Worm (Caenorhabditis elegans) whole organism, L2 larva: ENCODE data around the gene R05G6.1.

Experiments used
- C34F6.9 ChIP-seq: fragments of 150-350 bp; optimal IDR thresholded peaks from 2 replicates; lab custom pipeline; 2014; ENCODE audit warnings: missing biosample characterization, missing genetic modification characterization
- F13H6.1 ChIP-seq: sonication (generic microtip); optimal IDR thresholded peaks from 2 replicates; lab custom pipeline; 2016; ENCODE audit warnings: missing genetic modification characterization, missing compliant biosample characterization
- R02D3.7 ChIP-seq: fragments of 150-350 bp; optimal IDR thresholded peaks from 2 replicates; lab custom pipeline; 2014; ENCODE audit warnings: missing biosample characterization, missing genetic modification characterization
- Y55F3AM.14 ChIP-seq: fragments of 200-800 bp; sonication (Bioruptor generic); optimal IDR thresholded peaks from 2 replicates; lab custom pipeline; 2018; ENCODE audit warnings: mild to moderate bottlenecking, missing genetic modification characterization, missing compliant biosample characterization
- ZK546.5 ChIP-seq: sonication (generic microtip); optimal IDR thresholded peaks from 2 replicates; lab custom pipeline; 2017; ENCODE audit warnings: missing biosample characterization, missing genetic modification characterization
- alr-1 ChIP-seq: fragments of 150-350 bp; optimal IDR thresholded peaks from 2 replicates; lab custom pipeline; 2014; ENCODE audit warnings: missing biosample characterization, missing genetic modification characterization
- aly-2 ChIP-seq: fragments of 150-350 bp; optimal IDR thresholded peaks from 2 replicates; lab custom pipeline; 2014; ENCODE audit warnings: missing biosample characterization, missing genetic modification characterization
- ama-1 ChIP-seq: fragments of 150-350 bp; optimal IDR thresholded peaks from 2 replicates; lab custom pipeline; 2018; ENCODE audit warnings: inconsistent platforms
- ceh-16 ChIP-seq: fragments of 150-350 bp; optimal IDR thresholded peaks from 2 replicates; lab custom pipeline; 2014; ENCODE audit warnings: missing biosample characterization, missing genetic modification characterization
- ceh-82 ChIP-seq: fragments of 150-350 bp; optimal IDR thresholded peaks from 2 replicates; lab custom pipeline; 2014; ENCODE audit warnings: missing biosample characterization, missing genetic modification characterization
- crh-2 ChIP-seq: sonication (generic microtip); optimal IDR thresholded peaks from 2 replicates; lab custom pipeline; 2017; ENCODE audit warnings: missing biosample characterization, missing genetic modification characterization
- fos-1 ChIP-seq: fragments of 150-350 bp; optimal IDR thresholded peaks from 2 replicates; lab custom pipeline; 2014; ENCODE audit warnings: missing biosample characterization, missing genetic modification characterization
- gmeb-1 ChIP-seq: fragments of 150-350 bp; optimal IDR thresholded peaks from 2 replicates; lab custom pipeline; 2014; ENCODE audit warnings: missing biosample characterization, missing genetic modification characterization
- lin-11 ChIP-seq: fragments of 150-350 bp; sonication (generic microtip); optimal IDR thresholded peaks from 2 replicates; lab custom pipeline; 2014; ENCODE audit warnings: missing biosample characterization, missing genetic modification characterization, inconsistent platforms, mixed read lengths
- lin-13 ChIP-seq: fragments of 150-350 bp; optimal IDR thresholded peaks from 2 replicates; lab custom pipeline; 2014; ENCODE audit warnings: missing biosample characterization, missing genetic modification reagents, missing genetic modification characterization
- lsy-2 ChIP-seq, 2 experiments: fragments of 150-350 bp in 1 of 2; sonication (generic microtip) in 1 of 2; optimal IDR thresholded peaks; 2 replicates each; lab custom pipeline; 2014 to 2017; ENCODE audit warnings: missing biosample characterization in 2 of 2, missing genetic modification characterization in 2 of 2
- mbf-1 ChIP-seq: sonication (generic microtip); optimal IDR thresholded peaks from 2 replicates; lab custom pipeline; 2017; ENCODE audit warnings: missing biosample characterization, missing genetic modification characterization
- mdl-1 ChIP-seq, 2 experiments: fragments of 150-350 bp in 1 of 2; sonication (generic microtip) in 1 of 2; optimal IDR thresholded peaks; 2 replicates each; lab custom pipeline; 2017; ENCODE audit warnings: missing biosample characterization in 2 of 2, missing genetic modification characterization in 2 of 2
- nhr-10 ChIP-seq: sonication (generic microtip); optimal IDR thresholded peaks from 2 replicates; lab custom pipeline; 2017; ENCODE audit warnings: missing biosample characterization, missing genetic modification characterization
- nhr-11 ChIP-seq: fragments of 150-350 bp; optimal IDR thresholded peaks from 2 replicates; lab custom pipeline; 2014; ENCODE audit warnings: missing biosample characterization, missing genetic modification characterization
- nhr-12 ChIP-seq: fragments of 150-350 bp; optimal IDR thresholded peaks from 2 replicates; lab custom pipeline; 2014; ENCODE audit warnings: missing biosample characterization, missing genetic modification characterization
- nhr-129 ChIP-seq: fragments of 150-350 bp; optimal IDR thresholded peaks from 2 replicates; lab custom pipeline; 2014; ENCODE audit warnings: missing biosample characterization, missing genetic modification characterization
- nhr-21 ChIP-seq: fragments of 150-350 bp; optimal IDR thresholded peaks from 2 replicates; lab custom pipeline; 2014; ENCODE audit warnings: missing biosample characterization, missing genetic modification characterization
- nhr-25 ChIP-seq: fragments of 150-350 bp; sonication (generic microtip); optimal IDR thresholded peaks from 3 replicates; lab custom pipeline; 2014; ENCODE audit warnings: missing biosample characterization, missing genetic modification characterization
- nhr-6 ChIP-seq: fragments of 150-350 bp; optimal IDR thresholded peaks from 2 replicates; lab custom pipeline; 2014; ENCODE audit warnings: missing biosample characterization, missing genetic modification characterization
- nhr-77 ChIP-seq: fragments of 150-350 bp; optimal IDR thresholded peaks from 2 replicates; lab custom pipeline; 2014; ENCODE audit warnings: missing biosample characterization, missing genetic modification characterization
- sem-4 ChIP-seq: fragments of 150-350 bp; optimal IDR thresholded peaks from 2 replicates; lab custom pipeline; 2014; ENCODE audit warnings: missing biosample characterization, missing genetic modification reagents, missing genetic modification characterization
- sma-3 ChIP-seq: sonication (generic microtip); optimal IDR thresholded peaks from 2 replicates; lab custom pipeline; 2016; ENCODE audit warnings: missing genetic modification reagents, missing genetic modification characterization, missing compliant biosample characterization
- sma-9 ChIP-seq, 2 experiments: fragments of 150-350 bp in 1 of 2; sonication (generic microtip) in 1 of 2; optimal IDR thresholded peaks; 2 replicates each; lab custom pipeline; 2014 to 2016; ENCODE audit warnings: missing genetic modification characterization in 2 of 2, mild to moderate bottlenecking in 1 of 2, missing biosample characterization in 1 of 2, missing compliant biosample characterization in 1 of 2, missing genetic modification reagents in 1 of 2, moderate library complexity in 1 of 2
- snpc-4 ChIP-seq: fragments of 150-350 bp; optimal IDR thresholded peaks from 2 replicates; lab custom pipeline; 2014; ENCODE audit warnings: missing biosample characterization, missing genetic modification characterization
- unc-55 ChIP-seq: fragments of 150-350 bp; sonication (generic microtip); optimal IDR thresholded peaks from 3 replicates; lab custom pipeline; 2014; ENCODE audit warnings: missing biosample characterization, missing genetic modification reagents, missing genetic modification characterization
- zag-1 ChIP-seq: fragments of 150-350 bp; optimal IDR thresholded peaks from 2 replicates; lab custom pipeline; 2014; ENCODE audit warnings: missing biosample characterization, missing genetic modification characterization
- ztf-1 ChIP-seq: fragments of 200-800 bp; sonication (Bioruptor generic); conservative IDR thresholded peaks from 2 replicates; pipeline ENCODE4 v1.3.6; 2022; ENCODE audit warnings: missing genetic modification characterization, missing compliant biosample characterization
- ztf-4 ChIP-seq: fragments of 150-350 bp; optimal IDR thresholded peaks from 2 replicates; lab custom pipeline; 2014; ENCODE audit warnings: missing biosample characterization, missing genetic modification characterization

The R05G6.1 gene

DNA sequence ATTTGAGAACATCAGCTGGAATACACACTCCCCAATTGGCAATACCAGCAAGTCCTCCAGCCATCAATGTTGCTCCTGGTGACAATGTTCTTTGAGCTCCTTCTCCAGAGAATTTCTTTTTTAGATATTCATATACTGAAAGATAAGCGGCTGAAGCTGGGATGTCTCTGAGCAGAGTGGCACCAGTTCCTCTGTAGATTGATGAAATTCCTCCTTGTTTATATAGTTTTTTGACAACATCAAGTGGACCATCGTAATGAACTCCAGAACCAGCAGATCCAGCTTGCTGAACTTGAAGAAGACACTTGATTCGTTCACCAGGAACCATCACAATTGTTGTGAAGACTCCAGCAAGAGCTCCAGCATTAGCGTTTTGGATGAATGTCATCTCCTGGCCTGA, 19.6 kb downstream of the R05G6.1 start:
- TF ChIP-seq nhr-6 (tag; lab: Kevin White, UChicago) (no peak), R02D3.7 (no peak)
- TF ChIP-seq, all 48 proteins: peak for 0

DNA sequence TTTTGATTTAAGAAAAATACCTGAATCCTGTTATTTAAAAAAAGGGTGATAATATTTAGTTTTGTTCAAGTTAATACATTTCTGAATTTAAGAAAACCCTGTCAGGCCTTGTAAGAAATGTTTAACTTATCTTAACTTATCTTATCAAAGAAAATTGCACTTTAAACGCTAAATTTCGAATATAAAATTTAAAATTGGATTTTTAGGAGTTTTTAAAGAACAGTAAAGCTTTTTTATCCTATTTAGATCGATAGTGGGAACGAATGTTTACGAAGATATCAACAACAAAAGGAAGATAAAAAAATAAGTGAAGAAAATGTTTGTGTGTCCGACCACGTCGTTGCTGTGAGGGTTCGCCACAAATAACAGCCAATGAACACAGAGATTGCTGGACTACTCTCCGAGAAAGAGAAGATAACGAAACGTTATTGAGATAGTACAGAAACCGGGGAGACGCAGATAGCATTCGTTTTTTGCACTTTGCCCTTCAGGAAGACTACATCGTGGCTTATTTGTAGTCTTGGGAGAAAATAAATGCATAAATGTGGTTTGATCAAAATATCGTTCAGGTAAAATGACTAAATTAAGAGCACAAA, 20.6 kb downstream of the R05G6.1 start, which contains the start of gene dif-1:
Gene dif-1 (minus strand): TSS at position 51 of the 596 bp plus-strand sequence.
- TF ChIP-seq nhr-129: peak; percentile 56
- TF ChIP-seq mdl-1 (tag; optimal IDR thresholded peaks at IDR 0.05; lab: Kevin White, UChicago): no peak
- TF ChIP-seq fos-1 (tag; lab: Kevin White, UChicago): peak; percentile 51
- no peak for TF ChIP-seq ZK546.5 (tag; lab: Kevin White, UChicago)
- TF ChIP-seq alr-1: no peak
- TF ChIP-seq unc-55 (GFP tag; lab: Kevin White, UChicago): no peak
- TF ChIP-seq zag-1 (tag; lab: Kevin White, UChicago): no peak
- peak; percentile 58 for TF ChIP-seq nhr-21 (tag; lab: Kevin White, UChicago)
- no peak for TF ChIP-seq nhr-6 (tag; lab: Kevin White, UChicago)
- no peak for TF ChIP-seq mbf-1
- TF ChIP-seq gmeb-1 (tag; lab: Kevin White, UChicago): peak; percentile 43
- no peak for TF ChIP-seq nhr-77 (tag; lab: Kevin White, UChicago)
- TF ChIP-seq Y55F3AM.14 (GFP tag; lab: Kevin White, UChicago): no peak
- peak; percentile 39 for TF ChIP-seq sem-4 (tag; lab: Kevin White, UChicago)
- TF ChIP-seq F13H6.1: peak; percentile 53
- peak; percentile 76 for TF ChIP-seq crh-2 (tag; lab: Kevin White, UChicago)
- TF ChIP-seq nhr-11 (tag; lab: Kevin White, UChicago): no peak
- peak; percentile 41 for TF ChIP-seq C34F6.9
- no peak for TF ChIP-seq lin-11 (tag; lab: Kevin White, UChicago)
- peak; percentile 47 for TF ChIP-seq sma-9 (GFP tag; optimal IDR thresholded peaks at IDR 0.05; lab: Kevin White, UChicago)
- TF ChIP-seq sma-9 (tag; optimal IDR thresholded peaks at IDR 0.05; lab: Kevin White, UChicago): no peak
- TF ChIP-seq nhr-10 (tag; lab: Kevin White, UChicago): no peak
- peak in 1 of 2 experiments; percentile 63 for TF ChIP-seq lsy-2 (tag; optimal IDR thresholded peaks at IDR 0.05; lab: Kevin White, UChicago)
- TF ChIP-seq sma-3 (GFP tag; lab: Kevin White, UChicago): peak; percentile 14
- no peak for TF ChIP-seq ama-1

DNA sequence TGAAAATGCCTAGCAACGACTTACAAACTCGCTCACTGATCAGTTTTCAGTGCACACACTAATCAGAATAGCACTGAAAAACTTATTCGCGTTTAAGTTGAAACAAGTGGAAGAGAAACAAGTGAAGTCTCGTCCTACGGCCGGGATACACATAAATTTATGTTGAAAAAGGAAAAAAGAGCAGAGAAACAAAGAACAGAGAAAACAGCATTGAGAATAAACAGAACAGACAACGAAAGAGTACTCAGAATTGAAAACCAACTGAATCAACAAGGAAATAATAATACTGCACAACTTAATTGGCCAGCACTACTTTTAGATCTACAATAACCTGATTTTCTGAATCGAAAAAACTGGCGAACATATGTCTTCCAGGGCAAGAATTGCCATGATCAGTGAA, 21.9 kb downstream of the R05G6.1 start, which contains the start of gene F49E8.6:
Gene F49E8.6 (minus strand): TSS at position 317 of the 400 bp plus-strand sequence.
- TF ChIP-seq ama-1 (no peak), nhr-21 (tag; lab: Kevin White, UChicago) (peak; percentile 2), C34F6.9 (peak; percentile 43), mbf-1 (no peak), unc-55 (GFP tag; lab: Kevin White, UChicago) (peak; percentile 53), lsy-2 (tag; optimal IDR thresholded peaks at IDR 0.05; lab: Kevin White, UChicago) (peak in 1 of 2 experiments; percentile 4), snpc-4 (tag; lab: Kevin White, UChicago) (no peak)

DNA sequence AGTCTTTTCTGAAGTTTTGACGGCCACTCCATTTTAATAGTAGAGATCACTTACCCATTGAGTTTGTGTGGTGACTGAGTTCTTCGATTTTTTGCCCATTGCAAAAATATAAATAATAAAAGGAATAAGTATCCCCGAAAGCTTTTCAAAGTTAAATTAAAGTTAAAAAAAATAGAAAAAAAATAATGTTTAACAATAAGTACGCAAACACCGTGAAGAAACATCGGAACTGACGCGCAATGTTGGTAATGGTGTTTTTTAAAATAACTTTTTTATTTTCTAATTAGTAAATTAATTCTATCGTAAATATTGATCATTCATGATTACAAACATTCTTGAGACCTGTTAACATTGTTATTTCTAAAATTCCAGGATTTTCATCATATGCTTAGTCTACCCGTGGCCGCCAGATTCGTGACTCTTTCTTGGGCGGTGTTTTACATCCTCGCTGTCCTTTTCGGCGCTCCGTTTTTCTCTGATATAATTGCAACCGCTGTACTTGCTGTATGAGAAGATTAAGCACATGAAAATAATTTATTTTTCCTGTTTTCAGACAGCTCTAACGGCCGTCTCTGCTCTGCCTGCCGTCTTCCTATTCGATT, 23.9 kb downstream of the R05G6.1 start, which contains the start of the genes F49E8.7, F49E8.8 and nprl-2:
Gene F49E8.7 (minus strand): TSS at position 101 of the 602 bp plus-strand sequence.
Gene F49E8.8 (plus strand): TSS at position 373 of the 602 bp plus-strand sequence.
Gene nprl-2 (plus strand): TSS at position 552 of the 602 bp plus-strand sequence.
- TF ChIP-seq R02D3.7 (no peak), C34F6.9 (peak; percentile 7)

DNA sequence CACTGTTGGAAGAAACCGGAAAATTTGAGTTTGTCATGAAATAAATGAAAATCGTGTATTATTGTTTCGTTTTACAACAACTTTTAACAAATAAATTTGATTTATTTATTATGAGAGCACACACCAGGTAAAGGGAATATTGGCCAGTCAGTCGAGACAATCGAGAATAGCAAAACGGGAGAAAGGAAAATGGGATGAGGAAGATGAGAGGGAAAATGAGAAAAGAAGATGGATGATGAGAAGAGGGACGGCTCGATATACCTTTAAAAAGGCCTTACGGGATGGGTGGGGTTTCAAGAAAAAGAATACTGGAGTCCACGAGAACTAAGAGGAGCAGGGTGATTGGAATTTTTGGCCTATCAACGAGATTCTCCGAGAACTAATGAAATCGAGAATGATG, 26.2 kb downstream of the R05G6.1 start:
- TF ChIP-seq ztf-1 (GFP tag; lab: Robert Waterston, UW) (no peak), ceh-16 (tag; lab: Kevin White, UChicago) (no peak), sma-9 (GFP tag; optimal IDR thresholded peaks at IDR 0.05; lab: Kevin White, UChicago) (no peak), sma-9 (tag; optimal IDR thresholded peaks at IDR 0.05; lab: Kevin White, UChicago) (no peak), ceh-82 (tag; lab: Kevin White, UChicago) (no peak), sem-4 (tag; lab: Kevin White, UChicago) (no peak), Y55F3AM.14 (GFP tag; lab: Kevin White, UChicago) (no peak), lsy-2 (tag; optimal IDR thresholded peaks at IDR 0.05; lab: Kevin White, UChicago) (no peak), lin-13 (GFP tag; lab: Kevin White, UChicago) (no peak), nhr-25 (no peak), alr-1 (no peak), nhr-12 (no peak), nhr-77 (tag; lab: Kevin White, UChicago) (no peak), ztf-4 (tag; lab: Kevin White, UChicago) (no peak), zag-1 (tag; lab: Kevin White, UChicago) (no peak), snpc-4 (tag; lab: Kevin White, UChicago) (no peak), ZK546.5 (tag; lab: Kevin White, UChicago) (no peak), nhr-11 (tag; lab: Kevin White, UChicago) (no peak), aly-2 (tag; lab: Kevin White, UChicago) (no peak)
